Worm (Caenorhabditis elegans) whole organism, L4 larva: ENCODE results near the gene nlp-76.

Experiments
- Y105C5A.15 ChIP-seq: fragments of 200-800 bp; sonication (Bioruptor generic); IDR thresholded peaks from 2 replicates; pipeline ENCODE4 v1.3.6; 2022; ENCODE audit warnings: missing genetic modification characterization, missing compliant biosample characterization
- ZK546.5 ChIP-seq, 2 experiments: sonication (generic microtip); optimal IDR thresholded peaks; 2 replicates each; lab custom pipeline; 2017; ENCODE audit warnings: missing biosample characterization in 2 of 2, missing genetic modification characterization in 2 of 2
- aha-1 ChIP-seq: fragments of 150-350 bp; peaks from one replicate; lab custom pipeline; 2014; ENCODE audit warnings: missing biosample characterization, missing genetic modification characterization
- attf-4 ChIP-seq: sonication (generic microtip); optimal IDR thresholded peaks from 3 replicates; lab custom pipeline; 2017; ENCODE audit warnings: missing biosample characterization, missing genetic modification characterization
- ceh-20 ChIP-seq: fragments of 200-800 bp; sonication (Bioruptor generic); IDR thresholded peaks from 2 replicates; pipeline ENCODE4 v1.3.6; 2022; ENCODE audit warnings: missing genetic modification reagents, missing genetic modification characterization, missing compliant biosample characterization
- ctbp-1 ChIP-seq: fragments of 200-800 bp; sonication (Bioruptor generic); IDR thresholded peaks from 2 replicates; pipeline ENCODE4 v1.3.6; 2022; ENCODE audit warnings: missing genetic modification reagents, missing genetic modification characterization, missing compliant biosample characterization
- daf-16 ChIP-seq, 3 experiments: sonication (generic microtip); optimal IDR thresholded peaks; 2 replicates each; lab custom pipeline; 2016 to 2017; ENCODE audit warnings: missing genetic modification characterization in 3 of 3, missing genetic modification reagents in 3 of 3, mild to moderate bottlenecking in 2 of 3, missing compliant biosample characterization in 2 of 3, missing biosample characterization in 1 of 3, moderate library complexity in 1 of 3
- dmd-6 ChIP-seq: fragments of 200-800 bp; sonication (Bioruptor generic); IDR thresholded peaks from 2 replicates; pipeline ENCODE4 v1.3.6; 2022; ENCODE audit warnings: missing genetic modification reagents, missing genetic modification characterization, missing compliant biosample characterization
- dve-1 ChIP-seq: sonication (generic microtip); optimal IDR thresholded peaks from 2 replicates; lab custom pipeline; 2017; ENCODE audit warnings: antibody characterized with exemption, mild to moderate bottlenecking, missing genetic modification characterization, missing compliant biosample characterization; ENCODE audit not compliant: insufficient read depth
- egl-43 ChIP-seq: fragments of 200-800 bp; sonication (Bioruptor generic); IDR thresholded peaks from 2 replicates; pipeline ENCODE4 v1.3.6; 2022; ENCODE audit warnings: missing genetic modification reagents, missing genetic modification characterization, missing compliant biosample characterization
- hif-1 ChIP-seq, 2 experiments: sonication (generic microtip); optimal IDR thresholded peaks; 2 replicates each; lab custom pipeline; 2016 to 2017; ENCODE audit warnings: missing compliant biosample characterization in 2 of 2, missing genetic modification characterization in 2 of 2, missing genetic modification reagents in 2 of 2, missing genotype in 2 of 2, mild to moderate bottlenecking in 1 of 2
- hlh-11 ChIP-seq: fragments of 200-800 bp; sonication (Bioruptor generic); optimal IDR thresholded peaks from 2 replicates; lab custom pipeline; 2018; ENCODE audit warnings: mild to moderate bottlenecking, missing genetic modification characterization, missing compliant biosample characterization
- hlh-30 ChIP-seq: sonication (generic microtip); optimal IDR thresholded peaks from 2 replicates; lab custom pipeline; 2017; ENCODE audit warnings: antibody characterized with exemption, mild to moderate bottlenecking, missing genetic modification characterization, missing compliant biosample characterization; ENCODE audit not compliant: insufficient read depth
- jun-1 ChIP-seq: fragments of 150-350 bp; optimal IDR thresholded peaks from 2 replicates; lab custom pipeline; 2014; ENCODE audit warnings: missing biosample characterization, missing genetic modification reagents, missing genetic modification characterization
- lin-29 ChIP-seq: fragments of 200-800 bp; sonication (Bioruptor generic); IDR thresholded peaks from 2 replicates; pipeline ENCODE4 v1.3.6; 2022; ENCODE audit warnings: missing genetic modification reagents, missing genetic modification characterization, missing compliant biosample characterization
- lin-38 ChIP-seq: fragments of 200-800 bp; sonication (Bioruptor generic); IDR thresholded peaks from 2 replicates; pipeline ENCODE4 v1.3.6; 2022; ENCODE audit warnings: missing genetic modification reagents, missing genetic modification characterization, missing compliant biosample characterization
- lir-3 ChIP-seq: sonication (generic microtip); optimal IDR thresholded peaks from 2 replicates; lab custom pipeline; 2016; ENCODE audit warnings: mild to moderate bottlenecking, missing genetic modification characterization, missing compliant biosample characterization
- lsy-2 ChIP-seq, 2 experiments: fragments of 150-350 bp in 1 of 2; sonication (generic microtip) in 1 of 2; optimal IDR thresholded peaks; 2 replicates each; lab custom pipeline; 2014 to 2017; ENCODE audit warnings: missing biosample characterization in 2 of 2, missing genetic modification characterization in 2 of 2
- mdt-29 ChIP-seq: fragments of 200-800 bp; sonication (Bioruptor generic); IDR thresholded peaks from 2 replicates; pipeline ENCODE4 v1.3.6; 2022; ENCODE audit warnings: missing genetic modification reagents, missing genetic modification characterization, missing compliant biosample characterization
- mep-1 ChIP-seq: fragments of 150-350 bp; sonication (generic microtip); optimal IDR thresholded peaks from 3 replicates; lab custom pipeline; 2014; ENCODE audit warnings: missing biosample characterization, missing genetic modification characterization
- nhr-102 ChIP-seq: sonication (generic microtip); optimal IDR thresholded peaks from 2 replicates; lab custom pipeline; 2016; ENCODE audit warnings: mild to moderate bottlenecking, missing genetic modification characterization, moderate library complexity, missing compliant biosample characterization
- nhr-11 ChIP-seq: fragments of 150-350 bp; optimal IDR thresholded peaks from 2 replicates; lab custom pipeline; 2014; ENCODE audit warnings: missing biosample characterization, missing genetic modification characterization
- nhr-28 ChIP-seq: fragments of 150-350 bp; optimal IDR thresholded peaks from 2 replicates; lab custom pipeline; 2014; ENCODE audit warnings: missing biosample characterization, missing genetic modification characterization
- nhr-48 ChIP-seq: sonication (generic microtip); optimal IDR thresholded peaks from 2 replicates; lab custom pipeline; 2016; ENCODE audit warnings: mild to moderate bottlenecking, missing genetic modification characterization, missing compliant biosample characterization
- php-3 ChIP-seq: fragments of 200-800 bp; sonication (Bioruptor generic); IDR thresholded peaks from 2 replicates; pipeline ENCODE4 v1.3.6; 2022; ENCODE audit warnings: missing genetic modification reagents, missing genetic modification characterization, missing compliant biosample characterization
- rbr-2 ChIP-seq: sonication (generic microtip); optimal IDR thresholded peaks from 2 replicates; lab custom pipeline; 2016; ENCODE audit warnings: missing genotype, missing genetic modification characterization, missing compliant biosample characterization
- saeg-2 ChIP-seq: fragments of 200-800 bp; sonication (Bioruptor generic); IDR thresholded peaks from 2 replicates; pipeline ENCODE4 v1.3.6; 2022; ENCODE audit warnings: missing genetic modification reagents, missing genetic modification characterization, missing compliant biosample characterization
- skn-1 ChIP-seq: fragments of 150-350 bp; optimal IDR thresholded peaks from 2 replicates; lab custom pipeline; 2014; ENCODE audit warnings: missing biosample characterization, missing genetic modification characterization
- spr-3 ChIP-seq: fragments of 200-800 bp; sonication (Bioruptor generic); optimal IDR thresholded peaks from 2 replicates; lab custom pipeline; 2018; ENCODE audit warnings: mild to moderate bottlenecking, missing genetic modification characterization, missing compliant biosample characterization
- tra-1 ChIP-seq: fragments of 200-800 bp; sonication (Bioruptor generic); IDR thresholded peaks from 2 replicates; pipeline ENCODE4 v1.3.6; 2022; ENCODE audit warnings: missing genetic modification reagents, missing genetic modification characterization, missing compliant biosample characterization
- unc-62 ChIP-seq, 3 experiments: fragments of 150-350 bp in 1 of 3; sonication (generic microtip); optimal IDR thresholded peaks in 2 of 3; peaks in 1 of 3; 1 replicate in 1 of 3; 2 replicates in 2 of 3; lab custom pipeline; 2014 to 2017; ENCODE audit warnings: missing biosample characterization in 3 of 3, missing genetic modification characterization in 3 of 3, missing genetic modification reagents in 3 of 3, missing genotype in 1 of 3
- ztf-7 ChIP-seq: fragments of 150-350 bp; optimal IDR thresholded peaks from 2 replicates; lab custom pipeline; 2014; ENCODE audit warnings: missing biosample characterization, missing genetic modification characterization

Gene nlp-76

DNA sequence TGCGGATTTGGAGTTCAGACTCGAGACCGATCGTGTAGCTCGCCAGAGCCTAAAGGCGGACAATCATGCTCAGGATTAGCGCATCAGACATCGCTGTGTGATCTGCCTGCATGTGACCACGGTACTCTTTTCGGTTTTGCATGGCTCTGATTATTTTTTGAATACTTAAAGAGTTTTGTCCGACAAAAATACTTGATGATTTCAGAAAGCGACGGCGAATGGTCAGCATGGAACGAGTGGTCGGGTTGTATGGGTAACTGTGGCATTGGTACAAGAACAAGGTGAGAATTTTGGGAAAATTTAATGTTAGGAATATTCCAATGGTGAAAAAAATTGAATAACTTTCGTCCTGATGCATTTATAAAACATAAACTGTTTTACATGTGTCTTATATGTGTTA is 23.8 kb upstream of the nlp-76 start:
- TF ChIP-seq aha-1 (tag; lab: Kevin White, UChicago) (peak; percentile 91), saeg-2 (GFP tag; lab: Robert Waterston, UW) (0 out of 2 replicates have a peak, but pooled peaks have one; percentile 6), nhr-102 (tag; lab: Kevin White, UChicago) (no peak)
- TF ChIP-seq, all 104 proteins: peak for 2

DNA sequence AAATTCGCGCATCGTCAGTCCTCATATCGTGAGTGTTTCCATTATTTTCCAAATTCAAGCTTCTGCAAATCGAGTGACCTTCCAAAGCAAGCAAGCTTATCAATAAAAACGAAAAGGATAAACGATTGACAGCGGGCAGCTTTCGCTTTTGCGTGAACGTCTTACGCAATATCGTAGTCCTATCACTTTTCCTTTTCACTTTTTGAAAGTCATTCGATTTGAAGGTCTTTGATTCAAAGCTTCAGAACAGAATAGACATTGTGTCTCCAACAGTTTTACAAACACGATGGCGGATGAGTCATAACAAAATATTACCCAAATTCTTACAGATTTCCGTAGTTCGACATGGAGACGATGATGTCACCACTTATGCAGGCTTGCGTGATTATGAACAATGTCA is 15.9 kb upstream of the nlp-76 start:
- TF ChIP-seq skn-1 (tag; lab: Kevin White, UChicago) (no peak), daf-16 (GFP tag; optimal IDR thresholded peaks at IDR 0.05; lab: Kevin White, UChicago) (no peak), daf-16 (tag; optimal IDR thresholded peaks at IDR 0.05; lab: Kevin White, UChicago) (no peak), jun-1 (tag; lab: Kevin White, UChicago) (no peak), unc-62 (GFP tag; optimal IDR thresholded peaks at IDR 0.05 in 1 of 2; lab: Kevin White, UChicago) (peak in 1 of 2 experiments; percentile 83), unc-62 (tag; optimal IDR thresholded peaks at IDR 0.05; lab: Kevin White, UChicago) (no peak)

DNA sequence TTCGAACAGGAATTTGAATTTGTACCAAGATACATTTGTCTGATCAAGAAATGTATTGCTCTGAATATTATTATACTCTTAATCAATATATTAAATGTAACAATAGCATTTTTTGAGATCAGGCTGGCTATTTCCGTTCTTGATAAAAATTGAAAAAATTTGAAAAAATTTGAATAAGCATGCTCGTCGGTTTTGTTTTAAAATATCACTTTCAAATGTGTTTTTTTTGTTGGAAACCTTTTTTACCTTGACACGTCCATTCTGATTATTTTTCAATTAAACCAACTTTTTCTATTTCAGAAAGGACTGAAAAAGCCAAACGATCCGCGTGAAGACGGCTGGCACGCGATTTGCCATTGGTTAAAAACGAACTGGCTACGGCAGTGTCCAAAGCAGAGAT is 14.8 kb upstream of the nlp-76 start, which contains the start of gene adt-1:
Gene adt-1 (plus strand): TSS at position 301 of the 400 bp plus-strand sequence.
- TF ChIP-seq nhr-102 (tag; lab: Kevin White, UChicago): no peak

DNA sequence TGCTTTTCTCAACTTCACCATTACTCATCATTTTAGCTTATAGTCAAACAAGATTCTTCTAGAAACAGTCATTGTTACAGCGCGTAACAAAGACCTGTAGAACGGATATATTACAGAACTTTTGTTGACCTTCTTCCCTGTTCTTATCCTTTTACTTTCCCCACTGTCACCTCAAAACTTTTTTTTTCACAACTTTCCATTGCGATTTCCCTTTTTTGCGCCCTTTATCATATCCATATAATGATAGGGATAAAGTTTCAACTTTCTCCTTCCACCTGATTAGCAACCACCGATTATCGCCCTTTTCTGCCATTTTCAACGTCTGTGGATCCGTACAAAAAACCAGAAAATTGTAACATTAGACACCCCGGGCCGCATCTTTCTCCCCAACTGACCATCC is 13.4 kb upstream of the nlp-76 start:
- TF ChIP-seq tra-1: no peak
- peak; percentile 30 for TF ChIP-seq hlh-11
- no peak for TF ChIP-seq ceh-20
- TF ChIP-seq spr-3 (GFP tag; lab: Kevin White, UChicago): no peak
- TF ChIP-seq attf-4 (tag; lab: Kevin White, UChicago): no peak
- no peak for TF ChIP-seq Y105C5A.15 (GFP tag; lab: Robert Waterston, UW)
- TF ChIP-seq lir-3 (tag; lab: Kevin White, UChicago): no peak

DNA sequence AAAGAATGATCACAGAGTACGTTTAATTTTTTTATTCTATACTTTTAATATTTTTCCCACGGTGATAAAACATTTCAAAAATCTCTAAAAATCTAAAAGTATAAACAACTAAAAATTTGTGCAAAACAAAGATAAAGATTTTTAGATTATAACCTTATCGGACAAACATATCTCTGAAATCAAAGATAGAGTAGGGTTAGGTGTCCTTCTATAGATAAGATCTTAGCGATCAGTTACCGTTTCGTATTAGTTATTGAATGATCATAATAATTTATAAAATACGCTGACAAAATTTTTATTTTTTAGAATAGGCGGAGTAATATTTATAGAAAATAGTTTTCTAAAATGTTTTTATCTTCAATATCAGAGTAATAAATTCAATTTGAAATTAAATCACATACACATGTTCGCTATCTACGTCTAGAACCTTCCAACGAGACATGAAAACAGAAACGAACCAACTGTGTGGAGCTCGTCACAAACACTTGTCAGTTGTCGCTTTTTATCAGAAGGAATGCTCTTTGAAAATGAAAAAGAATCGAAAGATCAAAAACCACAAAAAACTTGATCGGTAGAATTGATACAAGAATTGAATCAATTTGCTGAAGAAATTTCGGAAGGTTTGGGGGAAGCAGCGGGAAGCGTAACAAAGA is 8.1 kb upstream of the nlp-76 start:
- TF ChIP-seq hlh-11 (peak; percentile 79), ctbp-1 (GFP tag; lab: Robert Waterston, UW) (no peak), dve-1 (peak; percentile 66), mep-1 (tag; lab: Kevin White, UChicago) (peak; percentile 33), nhr-102 (tag; lab: Kevin White, UChicago) (no peak), ceh-20 (peak; percentile 57; the same call in 1 of the 2 replicates), ztf-7 (tag; lab: Kevin White, UChicago) (no peak), dmd-6 (GFP tag; lab: Robert Waterston, UW) (peak; percentile 47), php-3 (GFP tag; lab: Robert Waterston, UW) (0 out of 2 replicates have a peak, but pooled peaks have one; percentile 44), egl-43 (GFP tag; lab: Robert Waterston, UW) (no peak), daf-16 (GFP tag; optimal IDR thresholded peaks at IDR 0.05; lab: Kevin White, UChicago) (peak in 1 of 2 experiments; percentile 91), daf-16 (tag; optimal IDR thresholded peaks at IDR 0.05; lab: Kevin White, UChicago) (peak; percentile 87), nhr-28 (tag; lab: Kevin White, UChicago) (peak; percentile 0), nhr-11 (tag; lab: Kevin White, UChicago) (peak; percentile 24), hif-1 (tag; optimal IDR thresholded peaks at IDR 0.05; lab: Kevin White, UChicago) (peak in 1 of 2 experiments; percentile 19), mdt-29 (GFP tag; lab: Robert Waterston, UW) (0 out of 2 replicates have a peak, but pooled peaks have one; percentile 38), rbr-2 (tag; lab: Kevin White, UChicago) (no peak), aha-1 (tag; lab: Kevin White, UChicago) (peak; percentile 4), lin-38 (0 out of 2 replicates have a peak, but pooled peaks have one; percentile 8), nhr-48 (tag; lab: Kevin White, UChicago) (peak; percentile 33), hlh-30 (tag; lab: Kevin White, UChicago) (peak; percentile 40), ZK546.5 (tag; optimal IDR thresholded peaks at IDR 0.05; lab: Kevin White, UChicago) (no peak), lin-29 (GFP tag; lab: Robert Waterston, UW) (no peak), lsy-2 (tag; optimal IDR thresholded peaks at IDR 0.05; lab: Kevin White, UChicago) (peak in 1 of 2 experiments; percentile 54)
- TF ChIP-seq, all 104 proteins: peak for 16
